Fruit fly (Drosophila melanogaster) whole organism, prepupa: ENCODE measurements around the gene CG9775.

Experiments used
- Blimp-1 ChIP-seq: fragments of 200-800 bp; sonication (Bioruptor generic); optimal IDR thresholded peaks from 3 replicates; lab custom pipeline; 2017; ENCODE audit warnings: missing biosample characterization, missing genetic modification characterization, mild to moderate bottlenecking, moderate library complexity, missing genetic modification reagents
- CG10631 ChIP-seq: fragments of 200-800 bp; sonication (Bioruptor generic); optimal IDR thresholded peaks from 2 replicates; lab custom pipeline; 2016; ENCODE audit warnings: missing biosample characterization, missing genetic modification characterization
- CG11762 ChIP-seq: fragments of 200-800 bp; sonication (Bioruptor generic); optimal IDR thresholded peaks from 3 replicates; lab custom pipeline; 2016; ENCODE audit warnings: missing biosample characterization, missing genetic modification characterization; ENCODE audit not compliant: insufficient read depth
- CG11902 ChIP-seq: fragments of 200-800 bp; sonication (Bioruptor generic); optimal IDR thresholded peaks from 3 replicates; lab custom pipeline; 2016; ENCODE audit warnings: missing biosample characterization, missing genetic modification characterization
- CG15336 ChIP-seq: fragments of 200-800 bp; sonication (Bioruptor generic); IDR thresholded peaks from 2 replicates; pipeline ENCODE4 v1.3.6; 2022; ENCODE audit warnings: missing biosample characterization, missing genetic modification characterization
- CG1621 ChIP-seq: fragments of 200-800 bp; sonication (Bioruptor generic); optimal IDR thresholded peaks from 3 replicates; lab custom pipeline; 2018; ENCODE audit warnings: missing biosample characterization, mild to moderate bottlenecking, missing genetic modification characterization
- CG16779 ChIP-seq: fragments of 200-800 bp; sonication (Bioruptor generic); optimal IDR thresholded peaks from 3 replicates; lab custom pipeline; 2017; ENCODE audit warnings: missing biosample characterization, mild to moderate bottlenecking, missing genetic modification characterization
- CG3032 ChIP-seq: fragments of 200-800 bp; optimal IDR thresholded peaks from 2 replicates; lab custom pipeline; 2019; ENCODE audit warnings: missing biosample characterization, mild to moderate bottlenecking, missing genetic modification characterization, moderate library complexity
- CG31627 ChIP-seq: fragments of 200-800 bp; sonication (Bioruptor generic); optimal IDR thresholded peaks from 3 replicates; lab custom pipeline; 2016; ENCODE audit warnings: missing biosample characterization, missing genetic modification characterization
- CG32006 ChIP-seq: fragments of 200-800 bp; sonication (Bioruptor generic); optimal IDR thresholded peaks from 3 replicates; lab custom pipeline; 2017; ENCODE audit warnings: missing biosample characterization, mild to moderate bottlenecking, missing genetic modification characterization
- CG4318 ChIP-seq: fragments of 200-800 bp; sonication (Bioruptor generic); optimal IDR thresholded peaks from 3 replicates; lab custom pipeline; 2017; ENCODE audit warnings: missing biosample characterization, mild to moderate bottlenecking, missing genetic modification characterization
- CG6163 ChIP-seq: fragments of 200-800 bp; sonication (Bioruptor generic); IDR thresholded peaks from 3 replicates; pipeline ENCODE4 v1.3.6; 2022; ENCODE audit warnings: missing biosample characterization, missing genetic modification characterization
- CG6276 ChIP-seq: fragments of 200-800 bp; sonication (Bioruptor generic); optimal IDR thresholded peaks from 2 replicates; lab custom pipeline; 2017; ENCODE audit warnings: missing biosample characterization, mild to moderate bottlenecking, missing genetic modification characterization
- CG6792 ChIP-seq: fragments of 200-800 bp; sonication (Bioruptor generic); optimal IDR thresholded peaks from 3 replicates; lab custom pipeline; 2016; ENCODE audit warnings: missing biosample characterization, missing genetic modification characterization
- CG6808 ChIP-seq: fragments of 200-800 bp; sonication (Bioruptor generic); optimal IDR thresholded peaks from 3 replicates; lab custom pipeline; 2017; ENCODE audit warnings: missing biosample characterization, missing genetic modification characterization, mild to moderate bottlenecking, moderate library complexity, missing genetic modification reagents
- CG6854 ChIP-seq: fragments of 200-800 bp; sonication (Bioruptor generic); optimal IDR thresholded peaks from 2 replicates; lab custom pipeline; 2017; ENCODE audit warnings: missing biosample characterization, mild to moderate bottlenecking, missing genetic modification characterization
- CG7368 ChIP-seq: fragments of 200-800 bp; sonication (Bioruptor generic); optimal IDR thresholded peaks from 3 replicates; lab custom pipeline; 2016; ENCODE audit warnings: missing biosample characterization, missing genetic modification characterization
- CG8119 ChIP-seq: fragments of 200-800 bp; sonication (Bioruptor generic); IDR thresholded peaks from 3 replicates; pipeline ENCODE4 v1.3.6; 2022; ENCODE audit warnings: missing biosample characterization, missing genetic modification characterization
- CG8319 ChIP-seq: fragments of 200-800 bp; sonication (Bioruptor generic); optimal IDR thresholded peaks from 3 replicates; lab custom pipeline; 2016; ENCODE audit warnings: missing biosample characterization, missing genetic modification characterization
- CG8632 ChIP-seq: fragments of 200-800 bp; sonication (Bioruptor generic); optimal IDR thresholded peaks from 3 replicates; lab custom pipeline; 2016; ENCODE audit warnings: missing biosample characterization, missing genetic modification characterization
- Eip78C ChIP-seq: fragments of 200-800 bp; sonication (Bioruptor generic); peaks from one replicate; lab custom pipeline; 2016; ENCODE audit warnings: missing biosample characterization, missing genetic modification characterization
- Ets96B ChIP-seq: fragments of 200-800 bp; optimal IDR thresholded peaks from 2 replicates; lab custom pipeline; 2019; ENCODE audit warnings: missing biosample characterization, mild to moderate bottlenecking, missing genetic modification characterization, moderate library complexity
- Hr38 ChIP-seq: sonication (Bioruptor generic); optimal IDR thresholded peaks from 2 replicates; lab custom pipeline; 2016; ENCODE audit warnings: missing biosample characterization, missing genetic modification characterization
- Hr39 ChIP-seq: fragments of 200-800 bp; sonication (Bioruptor generic); optimal IDR thresholded peaks from 2 replicates; lab custom pipeline; 2016; ENCODE audit warnings: missing biosample characterization, missing genetic modification characterization
- Hr4 ChIP-seq: fragments of 200-800 bp; sonication (Bioruptor generic); optimal IDR thresholded peaks from 3 replicates; lab custom pipeline; 2016; ENCODE audit warnings: missing biosample characterization, missing genetic modification characterization
- Lpt ChIP-seq: fragments of 200-800 bp; sonication (Bioruptor generic); optimal IDR thresholded peaks from 3 replicates; lab custom pipeline; 2016; ENCODE audit warnings: missing biosample characterization, missing genetic modification characterization
- Smox ChIP-seq: fragments of 200-800 bp; sonication (Bioruptor generic); optimal IDR thresholded peaks from 3 replicates; lab custom pipeline; 2016; ENCODE audit warnings: missing biosample characterization, missing genetic modification characterization
- Sox102F ChIP-seq: fragments of 200-800 bp; sonication (Bioruptor generic); optimal IDR thresholded peaks from 2 replicates; lab custom pipeline; 2016; ENCODE audit warnings: missing biosample characterization, mild to moderate bottlenecking, missing genetic modification characterization
- Sox15 ChIP-seq: fragments of 200-800 bp; sonication (Bioruptor generic); optimal IDR thresholded peaks from 3 replicates; lab custom pipeline; 2016; ENCODE audit warnings: missing biosample characterization, missing genetic modification characterization
- achi ChIP-seq: fragments of 200-800 bp; sonication (Bioruptor generic); optimal IDR thresholded peaks from 3 replicates; lab custom pipeline; 2016; ENCODE audit warnings: missing biosample characterization, missing genetic modification characterization
- acj6 ChIP-seq: fragments of 200-800 bp; sonication (Bioruptor generic); optimal IDR thresholded peaks from 3 replicates; lab custom pipeline; 2016; ENCODE audit warnings: missing biosample characterization, missing genetic modification characterization
- cyc ChIP-seq: fragments of 200-800 bp; sonication (Bioruptor generic); optimal IDR thresholded peaks from 3 replicates; lab custom pipeline; 2016; ENCODE audit warnings: missing biosample characterization, missing genetic modification characterization
- dac ChIP-seq: fragments of 200-800 bp; sonication (Bioruptor generic); optimal IDR thresholded peaks from 2 replicates; lab custom pipeline; 2017; ENCODE audit warnings: missing biosample characterization, mild to moderate bottlenecking, missing genetic modification characterization
- dsx ChIP-seq: fragments of 200-800 bp; optimal IDR thresholded peaks from 3 replicates; lab custom pipeline; 2019; ENCODE audit warnings: missing biosample characterization, mild to moderate bottlenecking, missing genetic modification characterization, moderate library complexity; ENCODE audit not compliant: poor library complexity, severe bottlenecking
- eg ChIP-seq: fragments of 200-800 bp; sonication (Bioruptor generic); IDR thresholded peaks from 3 replicates; pipeline ENCODE4 v1.3.6; 2022; ENCODE audit warnings: missing biosample characterization, missing genetic modification characterization
- fd59A ChIP-seq: fragments of 200-800 bp; sonication (Bioruptor generic); optimal IDR thresholded peaks from 2 replicates; lab custom pipeline; 2017; ENCODE audit warnings: missing biosample characterization, mild to moderate bottlenecking, missing genetic modification characterization, missing genetic modification reagents
- fd85E ChIP-seq: fragments of 200-800 bp; sonication (Bioruptor generic); optimal IDR thresholded peaks from 3 replicates; lab custom pipeline; 2016; ENCODE audit warnings: missing biosample characterization, missing genetic modification characterization
- fkh ChIP-seq: fragments of 200-800 bp; sonication (Bioruptor generic); optimal IDR thresholded peaks from 3 replicates; lab custom pipeline; 2017; ENCODE audit warnings: missing biosample characterization, mild to moderate bottlenecking, missing genetic modification characterization, moderate library complexity
- lz ChIP-seq: fragments of 200-800 bp; sonication (Bioruptor generic); optimal IDR thresholded peaks from 3 replicates; lab custom pipeline; 2016; ENCODE audit warnings: missing biosample characterization, missing genetic modification characterization
- pdm3 ChIP-seq: fragments of 200-800 bp; sonication (Bioruptor generic); optimal IDR thresholded peaks from 3 replicates; lab custom pipeline; 2016; ENCODE audit warnings: missing biosample characterization, missing genetic modification characterization
- spab ChIP-seq: fragments of 200-800 bp; sonication (Bioruptor generic); optimal IDR thresholded peaks from 2 replicates; lab custom pipeline; 2017; ENCODE audit warnings: missing biosample characterization, mild to moderate bottlenecking, missing genetic modification characterization, missing genetic modification reagents
- ss ChIP-seq, 2 experiments: fragments of 200-800 bp; sonication (Bioruptor generic); optimal IDR thresholded peaks; 2 replicates in 1 of 2; 3 replicates in 1 of 2; lab custom pipeline; 2017 to 2018; ENCODE audit warnings: mild to moderate bottlenecking in 2 of 2, missing biosample characterization in 2 of 2, missing genetic modification characterization in 2 of 2, moderate library complexity in 1 of 2
- svp ChIP-seq: fragments of 200-800 bp; sonication (Bioruptor generic); peaks from one replicate; lab custom pipeline; 2016; ENCODE audit warnings: missing biosample characterization, missing genetic modification characterization
- topi ChIP-seq: fragments of 200-800 bp; sonication (Bioruptor generic); optimal IDR thresholded peaks from 3 replicates; lab custom pipeline; 2016; ENCODE audit warnings: missing biosample characterization, missing genetic modification characterization
- vri ChIP-seq: fragments of 200-800 bp; sonication (Bioruptor generic); optimal IDR thresholded peaks from 3 replicates; lab custom pipeline; 2016; ENCODE audit warnings: missing biosample characterization, mild to moderate bottlenecking, missing genetic modification characterization

Gene CG9775

dm6 chr3R:4641616-4642102, at the start of gene CG9775, which contains the start of the genes MED31 and slx1 (continued):
- TF ChIP-seq dac (GFP tag; lab: Kevin White, UChicago) (peak; percentile 43), CG6792 (GFP tag; lab: Kevin White, UChicago) (peak; percentile 60), svp (GFP tag; lab: Kevin White, UChicago) (no peak), eg (GFP tag; lab: Robert Waterston, UW) (peak; percentile 86; the same call in 2 of the 3 replicates), CG11762 (GFP tag; lab: Kevin White, UChicago) (peak; percentile 51), Smox (GFP tag; lab: Kevin White, UChicago) (peak; percentile 60), CG15336 (GFP tag; lab: Robert Waterston, UW) (peak; percentile 82), pdm3 (GFP tag; lab: Kevin White, UChicago) (peak; percentile 53)

dm6 chr3R:4690508-4690907, 48.9 kb upstream of the CG9775 start, which contains the start of gene CG33927:
TSS of gene CG33927 (minus strand) at chr3R:4690608.
- TF ChIP-seq topi (GFP tag; lab: Kevin White, UChicago) (no peak), Hr38 (GFP tag; lab: Kevin White, UChicago) (no peak)

- no peak for TF ChIP-seq Sox15 (GFP tag; lab: Kevin White, UChicago)
- TF ChIP-seq CG6808 (GFP tag; lab: Kevin White, UChicago): peak; percentile 4
- TF ChIP-seq CG15336 (GFP tag; lab: Robert Waterston, UW): peak; percentile 68
- TF ChIP-seq dsx (GFP tag; lab: Kevin White, UChicago): no peak
- TF ChIP-seq CG8632: no peak
- TF ChIP-seq Ets96B (tag; lab: Kevin White, UChicago): peak; percentile 45
- no peak for TF ChIP-seq CG1621 (tag; lab: Kevin White, UChicago)
- TF ChIP-seq fd59A: peak; percentile 12
- TF ChIP-seq cyc (GFP tag; lab: Kevin White, UChicago): peak; percentile 32
- TF ChIP-seq Lpt (GFP tag; lab: Kevin White, UChicago): peak; percentile 60
- no peak for TF ChIP-seq Sox102F
- peak; percentile 69 for TF ChIP-seq CG8119 (GFP tag; lab: Robert Waterston, UW)
- peak; percentile 63 for TF ChIP-seq acj6 (GFP tag; lab: Kevin White, UChicago)
- TF ChIP-seq CG16779 (tag; lab: Kevin White, UChicago): no peak
- peak; percentile 44 for TF ChIP-seq CG7368 (GFP tag; lab: Kevin White, UChicago)
- TF ChIP-seq Eip78C (GFP tag; lab: Kevin White, UChicago): peak; percentile 82
- TF ChIP-seq Hr38 (GFP tag; lab: Kevin White, UChicago): no peak
- peak; percentile 13 for TF ChIP-seq spab (GFP tag; lab: Kevin White, UChicago)
- peak; percentile 25 for TF ChIP-seq Hr39 (GFP tag; lab: Kevin White, UChicago)
- TF ChIP-seq CG10631: peak; percentile 71
- TF ChIP-seq CG6792 (GFP tag; lab: Kevin White, UChicago): peak; percentile 27
- peak; percentile 74 for TF ChIP-seq achi
- peak; percentile 42 for TF ChIP-seq CG11762 (GFP tag; lab: Kevin White, UChicago)
- TF ChIP-seq CG8319 (GFP tag; lab: Kevin White, UChicago): peak; percentile 5
- TF ChIP-seq CG32006 (GFP tag; lab: Kevin White, UChicago): peak; percentile 74
- no peak for TF ChIP-seq Blimp-1 (GFP tag; lab: Kevin White, UChicago)
- TF ChIP-seq Smox (GFP tag; lab: Kevin White, UChicago): no peak
- TF ChIP-seq fkh (GFP tag; lab: Kevin White, UChicago): no peak
- no peak for TF ChIP-seq CG11902 (GFP tag; lab: Kevin White, UChicago)
- no peak for TF ChIP-seq CG6163 (GFP tag; lab: Robert Waterston, UW)
- no peak for TF ChIP-seq vri (GFP tag; lab: Kevin White, UChicago)
- TF ChIP-seq dac (GFP tag; lab: Kevin White, UChicago): peak; percentile 16
- peak; percentile 8 for TF ChIP-seq lz (GFP tag; lab: Kevin White, UChicago)
- no peak for TF ChIP-seq fd85E
- peak; percentile 56 for TF ChIP-seq pdm3 (GFP tag; lab: Kevin White, UChicago)
- TF ChIP-seq CG4318 (GFP tag; lab: Kevin White, UChicago): peak; percentile 44
- TF ChIP-seq CG6854 (GFP tag; lab: Kevin White, UChicago): no peak
- peak; percentile 29 for TF ChIP-seq CG3032 (tag; lab: Kevin White, UChicago)
- TF ChIP-seq ss (GFP tag; optimal IDR thresholded peaks at IDR 0.05; lab: Kevin White, UChicago): no peak
- TF ChIP-seq topi (GFP tag; lab: Kevin White, UChicago): peak; percentile 10
- peak; percentile 45 for TF ChIP-seq CG6276
- peak; percentile 64 for TF ChIP-seq Hr4
- peak; percentile 23 for TF ChIP-seq CG31627 (GFP tag; lab: Kevin White, UChicago)
Observed at dm6 chr3R:4687207-4687606, 45.6 kb upstream of the CG9775 start.
